Worm (Caenorhabditis elegans) whole organism, L4/young adult: ENCODE results near the gene C45B2.1.

Experiments used
- W03F9.2 ChIP-seq: fragments of 150-350 bp; optimal IDR thresholded peaks from 2 replicates; lab custom pipeline; 2014; ENCODE audit warnings: missing biosample characterization, missing genetic modification characterization
- dao-5 ChIP-seq: sonication (generic microtip); optimal IDR thresholded peaks from 2 replicates; lab custom pipeline; 2016; ENCODE audit warnings: missing genotype, missing genetic modification characterization, moderate library complexity, missing compliant biosample characterization
- him-1 ChIP-seq: sonication (generic microtip); optimal IDR thresholded peaks from 2 replicates; lab custom pipeline; 2016; ENCODE audit warnings: missing genotype, missing genetic modification reagents, missing genetic modification characterization, missing compliant biosample characterization

DNA sequence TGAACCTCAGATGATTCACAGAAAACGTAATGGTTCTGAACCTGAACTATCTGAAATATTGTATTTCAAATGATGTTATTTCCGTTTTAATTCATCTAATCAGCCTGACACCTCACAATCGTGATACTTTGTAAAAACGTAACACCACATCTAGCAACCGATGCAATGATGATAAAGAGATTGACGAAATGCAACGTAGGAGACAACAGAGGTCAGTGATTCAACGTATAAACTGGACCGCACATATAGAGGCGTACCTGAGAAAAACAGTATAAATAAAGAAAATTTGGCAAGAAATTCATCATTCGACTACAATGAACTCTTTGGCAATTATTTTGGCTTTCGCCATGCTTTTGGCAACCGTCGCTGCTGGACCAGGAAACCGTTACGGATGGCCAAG, 1.5 kb upstream of the C45B2.1 start, which contains the start of gene C45B2.2:
- TF ChIP-seq him-1 (tag; lab: Kevin White, UChicago) (no peak), dao-5 (no peak), W03F9.2 (tag; lab: Kevin White, UChicago) (no peak)
